Worm (Caenorhabditis elegans) whole organism, L3 larva: ENCODE results near the gene srg-6.
A peak's percentile ranks its signal among the peaks of the same experiment; 100 is the strongest.

Experiments used
- R02D3.7 ChIP-seq: fragments of 150-350 bp; optimal IDR thresholded peaks from 2 replicates; lab custom pipeline; 2014; ENCODE audit warnings: missing biosample characterization, missing genetic modification characterization
- ZK546.5 ChIP-seq: sonication (generic microtip); optimal IDR thresholded peaks from 2 replicates; lab custom pipeline; 2017; ENCODE audit warnings: missing biosample characterization, missing genetic modification characterization
- ama-1 ChIP-seq: fragments of 150-350 bp; optimal IDR thresholded peaks from 2 replicates; lab custom pipeline; 2018
- ceh-16 ChIP-seq: sonication (generic microtip); optimal IDR thresholded peaks from 2 replicates; lab custom pipeline; 2017; ENCODE audit warnings: missing biosample characterization, missing genetic modification characterization
- ceh-28 ChIP-seq: fragments of 150-350 bp; optimal IDR thresholded peaks from 2 replicates; lab custom pipeline; 2014; ENCODE audit warnings: missing biosample characterization, missing genetic modification reagents, missing genetic modification characterization
- ceh-9 ChIP-seq: sonication (generic microtip); optimal IDR thresholded peaks from 2 replicates; lab custom pipeline; 2018; ENCODE audit warnings: missing biosample characterization, missing genetic modification characterization
- daf-12 ChIP-seq: fragments of 150-350 bp; optimal IDR thresholded peaks from 2 replicates; lab custom pipeline; 2014; ENCODE audit warnings: missing biosample characterization, missing genetic modification reagents, missing genetic modification characterization
- egl-27 ChIP-seq: sonication (generic microtip); optimal IDR thresholded peaks from 4 replicates; lab custom pipeline; 2017; ENCODE audit warnings: missing biosample characterization, missing genetic modification reagents, missing genetic modification characterization
- egl-5 ChIP-seq: fragments of 150-350 bp; optimal IDR thresholded peaks from 2 replicates; lab custom pipeline; 2017; ENCODE audit warnings: missing biosample characterization, missing genetic modification reagents, missing genetic modification characterization, inconsistent platforms
- elt-1 ChIP-seq: fragments of 150-350 bp; optimal IDR thresholded peaks from 2 replicates; lab custom pipeline; 2014; ENCODE audit warnings: missing biosample characterization, missing genetic modification characterization
- elt-2 ChIP-seq: sonication (generic microtip); optimal IDR thresholded peaks from 2 replicates; lab custom pipeline; 2016; ENCODE audit warnings: missing genetic modification reagents, mild to moderate bottlenecking, missing genetic modification characterization, missing compliant biosample characterization
- elt-3 ChIP-seq, 3 experiments: fragments of 150-350 bp in 1 of 3; sonication (generic microtip) in 2 of 3; optimal IDR thresholded peaks; 2 replicates in 2 of 3; 4 replicates in 1 of 3; lab custom pipeline; 2014 to 2017; ENCODE audit warnings: missing biosample characterization in 3 of 3, missing genetic modification characterization in 3 of 3
- fkh-2 ChIP-seq: fragments of 150-350 bp; optimal IDR thresholded peaks from 2 replicates; lab custom pipeline; 2014; ENCODE audit warnings: missing biosample characterization, missing genetic modification reagents, missing genetic modification characterization
- fos-1 ChIP-seq: fragments of 150-350 bp; optimal IDR thresholded peaks from 2 replicates; lab custom pipeline; 2014; ENCODE audit warnings: missing biosample characterization, missing genetic modification characterization
- hmg-11 ChIP-seq: sonication (generic microtip); optimal IDR thresholded peaks from 2 replicates; lab custom pipeline; 2016; ENCODE audit warnings: missing genetic modification characterization, missing compliant biosample characterization
- jun-1 ChIP-seq: fragments of 150-350 bp; optimal IDR thresholded peaks from 2 replicates; lab custom pipeline; 2014; ENCODE audit warnings: missing biosample characterization, missing genetic modification reagents, missing genetic modification characterization
- lin-15B ChIP-seq: fragments of 150-350 bp; optimal IDR thresholded peaks from 2 replicates; lab custom pipeline; 2014; ENCODE audit warnings: missing biosample characterization, missing genetic modification characterization
- lin-39 ChIP-seq: fragments of 150-350 bp; optimal IDR thresholded peaks from 2 replicates; lab custom pipeline; 2018; ENCODE audit warnings: missing biosample characterization, missing genetic modification reagents, missing genetic modification characterization
- lsy-12 ChIP-seq: sonication (generic microtip); optimal IDR thresholded peaks from 2 replicates; lab custom pipeline; 2016; ENCODE audit warnings: mild to moderate bottlenecking, missing genetic modification characterization, missing compliant biosample characterization
- mdl-1 ChIP-seq: fragments of 150-350 bp; optimal IDR thresholded peaks from 2 replicates; lab custom pipeline; 2014; ENCODE audit warnings: missing biosample characterization, missing genetic modification characterization
- mml-1 ChIP-seq: fragments of 150-350 bp; sonication (generic microtip); optimal IDR thresholded peaks from 3 replicates; lab custom pipeline; 2014; ENCODE audit warnings: missing biosample characterization, missing genetic modification characterization
- nfya-1 ChIP-seq: sonication (generic microtip); optimal IDR thresholded peaks from 2 replicates; lab custom pipeline; 2017; ENCODE audit warnings: missing genetic modification characterization, mild to moderate bottlenecking, missing compliant biosample characterization, antibody characterized with exemption, moderate library complexity; ENCODE audit not compliant: insufficient read depth
- nhr-23 ChIP-seq: fragments of 150-350 bp; optimal IDR thresholded peaks from 2 replicates; lab custom pipeline; 2014; ENCODE audit warnings: missing biosample characterization, missing genetic modification reagents, missing genetic modification characterization
- nhr-237 ChIP-seq: fragments of 150-350 bp; optimal IDR thresholded peaks from 2 replicates; lab custom pipeline; 2014; ENCODE audit warnings: missing biosample characterization, missing genetic modification characterization
- nhr-25 ChIP-seq: sonication (generic microtip); optimal IDR thresholded peaks from 2 replicates; lab custom pipeline; 2017; ENCODE audit warnings: missing biosample characterization, missing genetic modification characterization
- nhr-28 ChIP-seq: fragments of 150-350 bp; optimal IDR thresholded peaks from 2 replicates; lab custom pipeline; 2014; ENCODE audit warnings: missing biosample characterization, missing genetic modification characterization
- nhr-43 ChIP-seq: sonication (generic microtip); optimal IDR thresholded peaks from 2 replicates; lab custom pipeline; 2016; ENCODE audit warnings: mild to moderate bottlenecking, missing genetic modification characterization, missing compliant biosample characterization; ENCODE audit not compliant: poor library complexity, severe bottlenecking
- nhr-76 ChIP-seq: fragments of 150-350 bp; sonication (generic microtip); optimal IDR thresholded peaks from 5 replicates; lab custom pipeline; 2014; ENCODE audit warnings: missing biosample characterization, missing genetic modification characterization
- nhr-77 ChIP-seq: fragments of 150-350 bp; optimal IDR thresholded peaks from 2 replicates; lab custom pipeline; 2014; ENCODE audit warnings: missing biosample characterization, missing genetic modification characterization
- pha-4 ChIP-seq: fragments of 150-350 bp; optimal IDR thresholded peaks from 2 replicates; lab custom pipeline; 2014; ENCODE audit warnings: missing biosample characterization, missing genetic modification reagents, missing genetic modification characterization
- pqm-1 ChIP-seq: fragments of 150-350 bp; optimal IDR thresholded peaks from 2 replicates; lab custom pipeline; 2017; ENCODE audit warnings: missing biosample characterization, missing genetic modification characterization, inconsistent platforms
- sea-2 ChIP-seq: fragments of 150-350 bp; sonication (generic microtip); optimal IDR thresholded peaks from 4 replicates; lab custom pipeline; 2014; ENCODE audit warnings: missing biosample characterization, missing genetic modification reagents, missing genetic modification characterization
- skn-1 ChIP-seq: fragments of 150-350 bp; optimal IDR thresholded peaks from 2 replicates; lab custom pipeline; 2014; ENCODE audit warnings: missing biosample characterization, missing genetic modification characterization
- snpc-4 ChIP-seq: fragments of 150-350 bp; optimal IDR thresholded peaks from 2 replicates; lab custom pipeline; 2014; ENCODE audit warnings: missing biosample characterization, missing genetic modification characterization
- tbx-2 ChIP-seq: sonication (generic microtip); optimal IDR thresholded peaks from 2 replicates; lab custom pipeline; 2016; ENCODE audit warnings: mild to moderate bottlenecking, missing genetic modification characterization, missing compliant biosample characterization
- unc-39 ChIP-seq: sonication (generic microtip); optimal IDR thresholded peaks from 4 replicates; lab custom pipeline; 2017; ENCODE audit warnings: missing biosample characterization, missing genetic modification characterization
- zag-1 ChIP-seq: fragments of 150-350 bp; optimal IDR thresholded peaks from 2 replicates; lab custom pipeline; 2014; ENCODE audit warnings: missing biosample characterization, missing genetic modification characterization
- ztf-11 ChIP-seq: fragments of 150-350 bp; optimal IDR thresholded peaks from 2 replicates; lab custom pipeline; 2014; ENCODE audit warnings: missing biosample characterization, missing genetic modification characterization

srg-6 gene

ce11 chrIII:6303787-6304186 is 38.0 kb upstream of the srg-6 start:
- TF ChIP-seq pha-4 (tag; lab: Kevin White, UChicago) (no peak), hmg-11 (no peak), fkh-2 (no peak), egl-27 (no peak), nhr-23 (no peak), nfya-1 (no peak), ceh-9 (no peak), daf-12 (tag; lab: Kevin White, UChicago) (no peak), unc-39 (tag; lab: Kevin White, UChicago) (no peak), sea-2 (no peak), nhr-77 (tag; lab: Kevin White, UChicago) (no peak), lsy-12 (tag; lab: Kevin White, UChicago) (no peak)

DNA sequence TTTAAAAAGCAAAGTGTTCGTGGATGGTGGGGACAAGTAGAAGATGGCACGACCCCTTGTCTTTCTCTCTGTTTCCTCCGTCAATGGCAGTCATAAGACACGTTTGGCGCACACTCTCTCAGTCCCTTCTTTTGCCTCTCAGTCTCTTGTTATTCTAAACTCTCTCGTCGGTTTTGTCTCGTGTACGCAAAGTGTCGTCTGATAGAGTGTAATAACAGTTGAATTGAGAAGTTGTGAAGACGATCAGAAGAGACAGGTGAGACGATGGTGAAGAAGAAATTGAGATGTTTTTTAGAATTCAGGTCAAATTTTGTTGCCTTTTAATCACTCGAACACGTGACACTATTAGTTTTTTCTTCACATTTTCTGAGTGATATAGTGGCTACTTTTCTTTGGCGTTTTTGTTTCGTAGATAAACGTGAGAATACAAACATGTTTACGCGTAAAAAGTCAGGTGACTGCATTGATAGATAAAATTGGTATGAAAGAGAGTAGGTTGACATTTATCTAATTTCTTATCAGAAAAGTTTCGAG is 37.4 kb upstream of the srg-6 start, which contains the start of gene F47D12.9:
TSS of gene F47D12.9 (minus strand) at position 267 of the 534 bp plus-strand sequence.
- TF ChIP-seq skn-1 (tag; lab: Kevin White, UChicago) (peak; percentile 20), nfya-1 (peak; percentile 84), ceh-16 (tag; lab: Kevin White, UChicago) (no peak), elt-3 (tag; optimal IDR thresholded peaks at IDR 0.05; lab: Kevin White, UChicago) (peak in 1 of 3 experiments; percentile 28), snpc-4 (tag; lab: Kevin White, UChicago) (peak; percentile 30), fkh-2 (no peak), elt-2 (tag; lab: Kevin White, UChicago) (peak; percentile 92), elt-1 (tag; lab: Kevin White, UChicago) (peak; percentile 42), nhr-23 (peak; percentile 90), lsy-12 (tag; lab: Kevin White, UChicago) (peak; percentile 73), pha-4 (tag; lab: Kevin White, UChicago) (peak; percentile 55), ceh-28 (peak; percentile 16), nhr-237 (tag; lab: Kevin White, UChicago) (no peak), ama-1 (lab: Kevin White, UChicago) (peak; percentile 69), lin-15B (tag; lab: Kevin White, UChicago) (peak; percentile 77), hmg-11 (peak; percentile 76), nhr-25 (tag; lab: Kevin White, UChicago) (peak; percentile 91), pqm-1 (tag; lab: Kevin White, UChicago) (peak; percentile 13), ztf-11 (tag; lab: Kevin White, UChicago) (no peak), egl-5 (tag; lab: Kevin White, UChicago) (peak; percentile 46), nhr-43 (tag; lab: Kevin White, UChicago) (peak; percentile 56), nhr-28 (tag; lab: Kevin White, UChicago) (no peak), jun-1 (tag; lab: Kevin White, UChicago) (peak; percentile 78), ceh-9 (no peak), mml-1 (tag; lab: Kevin White, UChicago) (no peak), lin-39 (tag; lab: Kevin White, UChicago) (peak; percentile 68), fos-1 (tag; lab: Kevin White, UChicago) (no peak), mdl-1 (peak; percentile 43)

DNA sequence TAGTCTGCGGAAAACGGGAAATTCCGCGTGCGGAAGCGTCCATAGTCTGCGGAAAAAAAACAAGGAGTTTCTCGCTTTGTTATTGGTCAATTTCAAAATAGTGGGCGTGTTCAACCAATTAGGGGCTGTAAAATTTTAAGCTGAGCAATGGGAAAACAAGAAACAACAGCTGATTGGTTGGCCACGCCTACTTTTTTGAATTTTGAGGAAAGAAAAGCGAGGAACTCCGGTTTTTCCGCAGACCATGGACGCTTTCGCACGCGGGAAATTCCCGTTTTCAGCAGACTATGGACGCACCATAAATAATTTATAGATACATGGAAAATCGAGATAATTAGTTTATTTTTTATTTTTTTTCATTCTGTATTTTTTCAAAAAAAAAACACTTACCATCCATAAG is 35.9 kb upstream of the srg-6 start:
- peak; percentile 53 for TF ChIP-seq nfya-1

DNA sequence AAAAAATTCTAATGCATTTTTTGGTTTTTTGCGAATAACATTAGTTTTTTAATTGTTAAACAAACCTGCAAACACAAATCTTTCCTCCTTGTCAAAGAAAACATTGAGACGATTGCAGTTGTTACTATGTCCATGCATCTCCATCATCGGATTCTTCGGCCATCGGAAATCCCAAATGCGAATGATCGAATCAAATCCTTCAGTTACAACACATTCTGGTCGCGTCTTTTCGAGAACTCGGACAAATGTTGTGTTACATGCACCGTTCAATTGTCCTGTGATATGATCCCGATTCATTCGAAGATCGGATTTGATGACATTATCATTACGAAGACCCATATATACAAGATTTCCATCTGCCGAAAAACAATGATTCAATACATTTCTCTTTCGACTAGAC is 34.5 kb upstream of the srg-6 start:
- TF ChIP-seq ama-1 (lab: Kevin White, UChicago) (peak; percentile 74), R02D3.7 (no peak), ceh-28 (no peak), lsy-12 (tag; lab: Kevin White, UChicago) (no peak), pha-4 (tag; lab: Kevin White, UChicago) (no peak), zag-1 (no peak), nhr-77 (tag; lab: Kevin White, UChicago) (no peak)
- TF ChIP-seq, all 47 proteins: peak for 1

DNA sequence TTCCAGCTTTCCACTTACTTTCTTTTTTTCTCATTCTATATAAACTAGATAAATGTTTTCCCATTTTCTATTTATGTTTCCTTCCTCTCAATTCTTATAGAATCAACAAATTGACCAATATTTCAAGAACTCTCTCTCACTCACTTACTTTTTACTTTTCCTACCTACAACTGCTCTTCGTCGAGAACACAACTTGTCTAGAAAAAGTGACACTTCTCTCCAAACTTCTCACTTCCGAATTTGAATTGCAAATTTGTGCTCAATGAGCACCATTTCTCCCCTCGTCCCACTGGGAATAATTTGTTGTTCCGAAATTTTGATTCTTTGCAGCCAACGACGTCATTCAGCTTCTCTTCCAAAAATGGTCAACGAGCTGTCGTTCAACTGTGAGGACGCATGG is 32.3 kb upstream of the srg-6 start, which contains the start of gene F47D12.3:
TSS of gene F47D12.3 (plus strand) at position 331 of the 400 bp plus-strand sequence.
- TF ChIP-seq ZK546.5 (tag; lab: Kevin White, UChicago) (no peak), nhr-76 (no peak), nhr-23 (no peak), lin-39 (tag; lab: Kevin White, UChicago) (peak; percentile 27), tbx-2 (no peak)
